Fruit fly (Drosophila melanogaster): ENCODE data around the gene CG31269.

DNA sequence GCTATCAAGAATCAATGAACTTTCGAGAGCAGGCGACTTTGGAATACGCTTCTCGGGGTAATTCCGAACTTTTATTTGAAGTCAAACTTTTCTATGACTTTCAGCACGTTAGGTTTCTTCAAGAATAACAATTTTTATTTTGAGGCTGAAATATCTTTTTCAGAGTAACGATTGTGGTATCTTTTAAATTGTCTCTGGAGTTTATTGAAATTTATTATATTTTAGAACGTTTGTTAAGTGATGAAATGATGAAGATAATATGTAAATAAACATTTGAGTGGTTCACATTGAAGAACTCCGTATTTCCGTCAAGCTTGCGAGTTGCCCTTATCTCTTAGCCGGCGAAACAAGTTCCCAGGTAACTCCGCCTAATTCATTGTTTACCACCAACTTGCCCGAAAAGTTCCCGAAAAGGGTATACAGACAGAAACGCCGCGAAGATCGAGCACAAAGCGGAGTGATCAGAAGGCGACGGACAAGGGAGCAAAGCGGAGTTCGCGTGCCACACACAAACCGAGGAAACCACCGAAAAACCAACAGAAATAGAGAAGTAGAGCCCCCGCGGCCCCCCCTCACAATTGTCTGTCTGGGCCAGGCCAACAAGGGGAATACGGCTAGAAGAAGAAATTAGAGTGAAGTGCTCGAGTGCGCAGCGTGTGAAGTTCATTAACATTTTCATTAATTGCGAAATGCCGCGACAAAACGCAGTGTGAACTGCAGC is 9.2 kb upstream of the CG31269 start:
- TF ChIP-seq Hnf4 (GFP tag; optimal IDR thresholded peaks at IDR 0.05) (peak; percentile 22), rgr (GFP tag; optimal IDR thresholded peaks at IDR 0.05) (peak; percentile 52), psq (GFP tag; optimal IDR thresholded peaks at IDR 0.05) (peak; percentile 84), tai (GFP tag; optimal IDR thresholded peaks at IDR 0.05) (no peak), usp (GFP tag; optimal IDR thresholded peaks at IDR 0.05) (no peak), Rel (GFP tag; optimal IDR thresholded peaks at IDR 0.05) (no peak), Rel (tag; optimal IDR thresholded peaks at IDR 0.05) (peak; percentile 2), fru (GFP tag; optimal IDR thresholded peaks at IDR 0.05) (peak; percentile 64), brk (GFP tag; optimal IDR thresholded peaks at IDR 0.05) (no peak), Myc (optimal IDR thresholded peaks at IDR 0.05) (no peak), CrebA (GFP tag; optimal IDR thresholded peaks at IDR 0.05; ENCODE audit: borderline replicate concordance) (no peak)

Data from whole organism, wandering third instar larva.